Fruit fly (Drosophila melanogaster) whole organism, embryonic: ENCODE data around the gene Pex10.

Experiments
- BEAF-32 ChIP-seq: fragments of 200-800 bp; sonication (Bioruptor generic); optimal IDR thresholded peaks from 3 replicates; lab custom pipeline; 2017; ENCODE audit warnings: missing biosample characterization, missing genetic modification characterization, mild to moderate bottlenecking, moderate library complexity, missing genetic modification reagents
- CG10147 ChIP-seq: fragments of 200-800 bp; sonication (Bioruptor generic); optimal IDR thresholded peaks from 2 replicates; lab custom pipeline; 2019; ENCODE audit warnings: missing biosample characterization, mild to moderate bottlenecking, missing genetic modification characterization, moderate library complexity
- CG10274 ChIP-seq: fragments of 200-800 bp; sonication (Bioruptor generic); optimal IDR thresholded peaks from 3 replicates; lab custom pipeline; 2017; ENCODE audit warnings: missing biosample characterization, mild to moderate bottlenecking, missing genetic modification characterization
- CG10462 ChIP-seq: fragments of 200-800 bp; sonication (Bioruptor generic); optimal IDR thresholded peaks from 2 replicates; lab custom pipeline; 2016; ENCODE audit warnings: missing biosample characterization, missing genetic modification characterization
- CG10565 ChIP-seq: fragments of 200-800 bp; sonication (Bioruptor generic); optimal IDR thresholded peaks from 3 replicates; lab custom pipeline; 2016; ENCODE audit warnings: missing biosample characterization, mild to moderate bottlenecking, missing genetic modification characterization
- CG10654 ChIP-seq: fragments of 200-800 bp; sonication (Bioruptor generic); optimal IDR thresholded peaks from 2 replicates; lab custom pipeline; 2016; ENCODE audit warnings: missing biosample characterization, missing genetic modification characterization
- CG10959 ChIP-seq: fragments of 200-800 bp; sonication (Bioruptor generic); IDR thresholded peaks from 2 replicates; pipeline ENCODE4 v1.3.6; 2022; ENCODE audit warnings: missing biosample characterization, missing genetic modification characterization
- CG11504 ChIP-seq: fragments of 200-800 bp; sonication (Bioruptor generic); optimal IDR thresholded peaks from 3 replicates; lab custom pipeline; 2019; ENCODE audit warnings: missing biosample characterization, mild to moderate bottlenecking, missing genetic modification characterization, moderate library complexity
- CG13894 ChIP-seq: fragments of 200-800 bp; sonication (Bioruptor generic); optimal IDR thresholded peaks from 3 replicates; lab custom pipeline; 2018; ENCODE audit warnings: missing biosample characterization, mild to moderate bottlenecking, missing genetic modification characterization, moderate library complexity
- CG16813 ChIP-seq: fragments of 200-800 bp; sonication (Bioruptor generic); IDR thresholded peaks from 3 replicates; pipeline ENCODE4 v1.3.6; 2022; ENCODE audit warnings: missing biosample characterization, missing genetic modification characterization; ENCODE audit not compliant: partially characterized antibody
- CG17912 ChIP-seq: fragments of 200-800 bp; sonication (Bioruptor generic); optimal IDR thresholded peaks from 2 replicates; lab custom pipeline; 2018; ENCODE audit warnings: missing biosample characterization, mild to moderate bottlenecking, missing genetic modification characterization
- CG18011 ChIP-seq: fragments of 200-800 bp; sonication (Bioruptor generic); optimal IDR thresholded peaks from 2 replicates; lab custom pipeline; 2017; ENCODE audit warnings: missing biosample characterization, missing genetic modification characterization, mild to moderate bottlenecking, moderate library complexity, missing genotype
- CG2116 ChIP-seq: fragments of 200-800 bp; sonication (Bioruptor generic); optimal IDR thresholded peaks from 3 replicates; lab custom pipeline; 2018; ENCODE audit warnings: missing biosample characterization, mild to moderate bottlenecking, missing genetic modification characterization
- CG31224 ChIP-seq: fragments of 200-800 bp; sonication (Bioruptor generic); IDR thresholded peaks from 2 replicates; pipeline ENCODE4 v1.3.6; 2022; ENCODE audit warnings: missing biosample characterization, missing genetic modification characterization
- CG4820 ChIP-seq: fragments of 200-800 bp; sonication (Bioruptor generic); optimal IDR thresholded peaks from 3 replicates; lab custom pipeline; 2016; ENCODE audit warnings: missing biosample characterization, missing genetic modification characterization
- CG6254 ChIP-seq: fragments of 200-800 bp; sonication (Bioruptor generic); optimal IDR thresholded peaks from 3 replicates; lab custom pipeline; 2017; ENCODE audit warnings: mild to moderate bottlenecking, missing biosample characterization, missing genetic modification reagents, missing genetic modification characterization
- CG6654 ChIP-seq: fragments of 200-800 bp; sonication (Bioruptor generic); optimal IDR thresholded peaks from 2 replicates; lab custom pipeline; 2017; ENCODE audit warnings: missing biosample characterization, mild to moderate bottlenecking, missing genetic modification characterization
- CG7271 ChIP-seq: fragments of 200-800 bp; sonication (Bioruptor generic); optimal IDR thresholded peaks from 2 replicates; lab custom pipeline; 2018; ENCODE audit warnings: missing biosample characterization, mild to moderate bottlenecking, missing genetic modification characterization, moderate library complexity
- CG7839 ChIP-seq: fragments of 200-800 bp; sonication (Bioruptor generic); optimal IDR thresholded peaks from 3 replicates; lab custom pipeline; 2018; ENCODE audit warnings: missing biosample characterization, mild to moderate bottlenecking, missing genetic modification characterization, moderate library complexity
- CG7928 ChIP-seq: fragments of 200-800 bp; sonication (Bioruptor generic); optimal IDR thresholded peaks from 2 replicates; lab custom pipeline; 2017; ENCODE audit warnings: missing biosample characterization, mild to moderate bottlenecking, missing genetic modification characterization
- CG8359 ChIP-seq: fragments of 200-800 bp; sonication (Bioruptor generic); optimal IDR thresholded peaks from 2 replicates; lab custom pipeline; 2017; ENCODE audit warnings: missing biosample characterization, mild to moderate bottlenecking, missing genetic modification characterization, borderline replicate concordance
- CG8944 ChIP-seq: fragments of 200-800 bp; sonication (Bioruptor generic); optimal IDR thresholded peaks from 3 replicates; lab custom pipeline; 2016; ENCODE audit warnings: missing biosample characterization, missing genetic modification characterization
- Ets65A ChIP-seq: fragments of 200-800 bp; sonication (Bioruptor generic); peaks from one replicate; lab custom pipeline; 2016; ENCODE audit warnings: missing biosample characterization, missing genetic modification characterization
- MBD-R2 ChIP-seq: fragments of 200-800 bp; sonication (Bioruptor generic); IDR thresholded peaks from 2 replicates; pipeline ENCODE4 v1.3.6; 2022; ENCODE audit warnings: missing biosample characterization, missing genetic modification characterization
- NK7.1 ChIP-seq: fragments of 200-800 bp; sonication (Bioruptor generic); optimal IDR thresholded peaks from 3 replicates; lab custom pipeline; 2016; ENCODE audit warnings: missing biosample characterization, missing genetic modification characterization
- Nf-YC ChIP-seq: fragments of 200-800 bp; optimal IDR thresholded peaks from 3 replicates; lab custom pipeline; 2019; ENCODE audit warnings: missing biosample characterization, mild to moderate bottlenecking, missing genetic modification characterization, moderate library complexity
- Rfx ChIP-seq: fragments of 200-800 bp; sonication (Bioruptor generic); IDR thresholded peaks from 2 replicates; pipeline ENCODE4 v1.3.6; 2022; ENCODE audit warnings: missing biosample characterization, missing genetic modification characterization
- ap ChIP-seq: fragments of 200-800 bp; sonication (Bioruptor generic); IDR thresholded peaks from 2 replicates; pipeline ENCODE4 v1.3.6; 2022; ENCODE audit warnings: missing biosample characterization, missing genetic modification characterization
- ase ChIP-seq: fragments of 200-800 bp; sonication (Bioruptor generic); IDR thresholded peaks from 3 replicates; pipeline ENCODE4 v1.3.6; 2022; ENCODE audit warnings: missing biosample characterization, missing genetic modification characterization
- cg ChIP-seq: fragments of 200-800 bp; sonication (Bioruptor generic); optimal IDR thresholded peaks from 3 replicates; lab custom pipeline; 2019; ENCODE audit warnings: missing biosample characterization, mild to moderate bottlenecking, missing genetic modification characterization, moderate library complexity
- ci ChIP-seq: fragments of 200-800 bp; sonication (Bioruptor generic); IDR thresholded peaks from 3 replicates; pipeline ENCODE4 v1.3.6; 2022; ENCODE audit warnings: missing biosample characterization, missing genetic modification characterization
- crol ChIP-seq: fragments of 200-800 bp; sonication (Bioruptor generic); IDR thresholded peaks from 2 replicates; pipeline ENCODE4 v1.3.6; 2022; ENCODE audit warnings: missing biosample characterization, missing genetic modification characterization
- eve ChIP-seq, 2 experiments: fragments of >200 bp; optimal IDR thresholded peaks; 2 replicates each; lab custom pipeline; 2017; ENCODE audit warnings: missing biosample characterization in 2 of 2, missing genetic modification characterization in 2 of 2
- exex ChIP-seq: fragments of 200-800 bp; sonication (Bioruptor generic); optimal IDR thresholded peaks from 4 replicates; lab custom pipeline; 2018; ENCODE audit warnings: missing biosample characterization, mild to moderate bottlenecking, missing genetic modification characterization, moderate library complexity
- fu2 ChIP-seq: fragments of 200-800 bp; sonication (Bioruptor generic); optimal IDR thresholded peaks from 2 replicates; lab custom pipeline; 2016; ENCODE audit warnings: missing biosample characterization, missing genetic modification characterization
- gsb ChIP-seq: fragments of 200-800 bp; sonication (Bioruptor generic); IDR thresholded peaks from 2 replicates; pipeline ENCODE4 v1.3.6; 2022; ENCODE audit warnings: missing biosample characterization, missing genetic modification characterization
- gt ChIP-seq: fragments of 200-800 bp; sonication (Bioruptor generic); IDR thresholded peaks from 2 replicates; pipeline ENCODE4 v1.3.6; 2022; ENCODE audit warnings: missing biosample characterization, missing genetic modification characterization
- hkb ChIP-seq, 2 experiments: fragments of 200-800 bp in 1 of 2; fragments of >200 bp in 1 of 2; sonication (Bioruptor generic) in 1 of 2; IDR thresholded peaks in 1 of 2; optimal IDR thresholded peaks in 1 of 2; 2 replicates each; pipeline versions ENCODE4 v1.3.6 to Lab custom; 2017 to 2022; ENCODE audit warnings: missing biosample characterization in 1 of 2, missing genetic modification characterization in 1 of 2
- hth ChIP-seq: fragments of >200 bp; optimal IDR thresholded peaks from 2 replicates; lab custom pipeline; 2017; ENCODE audit warnings: inconsistent platforms
- nmo ChIP-seq: fragments of 200-800 bp; sonication (Bioruptor generic); optimal IDR thresholded peaks from 2 replicates; lab custom pipeline; 2018; ENCODE audit warnings: missing biosample characterization, mild to moderate bottlenecking, missing genetic modification characterization, moderate library complexity
- onecut ChIP-seq: fragments of 200-800 bp; sonication (Bioruptor generic); IDR thresholded peaks from 2 replicates; pipeline ENCODE4 v1.3.6; 2022; ENCODE audit warnings: missing biosample characterization, missing genetic modification characterization
- pan ChIP-seq, 4 experiments: fragments of >200 bp in 3 of 4; fragments of 200-800 bp in 1 of 4; sonication (Bioruptor generic) in 1 of 4; optimal IDR thresholded peaks in 3 of 4; IDR thresholded peaks in 1 of 4; 2 replicates each; pipeline versions ENCODE4 v1.3.6 to Lab custom; 2017 to 2022; ENCODE audit warnings: missing biosample characterization in 2 of 4, missing genetic modification characterization in 2 of 4, mixed read lengths in 1 of 4
- rib ChIP-seq: fragments of 200-800 bp; sonication (Bioruptor generic); IDR thresholded peaks from 2 replicates; pipeline ENCODE4 v1.3.6; 2022; ENCODE audit warnings: missing biosample characterization, missing genetic modification characterization
- sisA ChIP-seq: fragments of 200-800 bp; sonication (Bioruptor generic); IDR thresholded peaks from 2 replicates; pipeline ENCODE4 v1.3.6; 2022; ENCODE audit warnings: missing biosample characterization, missing genetic modification characterization
- tio ChIP-seq: fragments of 200-800 bp; sonication (Bioruptor generic); optimal IDR thresholded peaks from 2 replicates; lab custom pipeline; 2017; ENCODE audit warnings: missing biosample characterization, missing genetic modification characterization, inconsistent platforms
- trem ChIP-seq: fragments of 200-800 bp; optimal IDR thresholded peaks from 3 replicates; lab custom pipeline; 2019; ENCODE audit warnings: missing biosample characterization, mild to moderate bottlenecking, missing genetic modification characterization, moderate library complexity
- vfl ChIP-seq: fragments of 200-800 bp; sonication (Bioruptor generic); optimal IDR thresholded peaks from 2 replicates; lab custom pipeline; 2016; ENCODE audit warnings: missing biosample characterization, missing genetic modification characterization
- z ChIP-seq: fragments of 200-800 bp; sonication (Bioruptor generic); IDR thresholded peaks from 3 replicates; pipeline ENCODE4 v1.3.6; 2022; ENCODE audit warnings: missing biosample characterization, missing genetic modification characterization

Pex10 gene

dm6 chr3L:1580194-1580593 lies 22.2 kb downstream of the Pex10 start (continued):
- TF ChIP-seq CG10959 (GFP tag; lab: Robert Waterston, UW) (no peak), MBD-R2 (GFP tag; lab: Robert Waterston, UW) (no peak), CG6654 (GFP tag; lab: Kevin White, UChicago) (no peak), tio (GFP tag; lab: Kevin White, UChicago) (no peak), CG18011 (GFP tag; lab: Kevin White, UChicago) (no peak), BEAF-32 (no peak), cg (GFP tag; lab: Kevin White, UChicago) (no peak), CG2116 (GFP tag; lab: Kevin White, UChicago) (no peak), sisA (GFP tag; lab: Robert Waterston, UW) (no peak), CG7928 (GFP tag; lab: Kevin White, UChicago) (no peak), rib (no peak), crol (GFP tag; lab: Robert Waterston, UW) (peak; percentile 79)

- TF ChIP-seq Ets65A (GFP tag; lab: Kevin White, UChicago) = peak; percentile 9
- TF ChIP-seq hth (lab: Kevin White, UChicago) = no peak
- TF ChIP-seq CG11504 (tag; lab: Kevin White, UChicago) = no peak
- no peak for TF ChIP-seq CG6254 (GFP tag; lab: Kevin White, UChicago)
- TF ChIP-seq fu2 (GFP tag; lab: Kevin White, UChicago) = no peak
- TF ChIP-seq eve (GFP tag; optimal IDR thresholded peaks at IDR 0.05; lab: Kevin White, UChicago) = peak in 1 of 2 experiments; percentile 78
- TF ChIP-seq CG7839 = no peak
- no peak for TF ChIP-seq Nf-YC (tag; lab: Kevin White, UChicago)
- TF ChIP-seq gsb (GFP tag; lab: Robert Waterston, UW) = no peak
- peak; percentile 90 for TF ChIP-seq CG10274 (GFP tag; lab: Kevin White, UChicago)
Measured at dm6 chr3L:1580821-1581220, 22.8 kb downstream of the Pex10 start.

- TF ChIP-seq CG10654 (GFP tag; lab: Kevin White, UChicago) = no peak
- peak; percentile 14 for TF ChIP-seq NK7.1
- TF ChIP-seq fu2 (GFP tag; lab: Kevin White, UChicago) = peak; percentile 25
- peak; percentile 0 for TF ChIP-seq trem (tag; lab: Kevin White, UChicago)
- TF ChIP-seq CG7271 (tag; lab: Kevin White, UChicago) = no peak
- TF ChIP-seq ci = peak; percentile 85
- no peak for TF ChIP-seq CG16813 (GFP tag; lab: Robert Waterston, UW)
- peak; percentile 73 for TF ChIP-seq nmo (GFP tag; lab: Kevin White, UChicago)
- peak; percentile 55; the same call in 2 of the 3 replicates for TF ChIP-seq ase (GFP tag; lab: Robert Waterston, UW)
- no peak for TF ChIP-seq pan (optimal IDR thresholded peaks at IDR 0.05; lab: Kevin White, UChicago)
- peak in 1 of 2 experiments; percentile 73 for TF ChIP-seq pan (GFP tag; optimal IDR thresholded peaks at IDR 0.05 in 1 of 2, IDR thresholded peaks at IDR 0.05 in 1 of 2)
- no peak for TF ChIP-seq CG13894
- TF ChIP-seq CG10147 (GFP tag; lab: Kevin White, UChicago) = no peak
- TF ChIP-seq CG17912 (GFP tag; lab: Kevin White, UChicago) = no peak
- peak; percentile 53 for TF ChIP-seq CG8944 (GFP tag; lab: Kevin White, UChicago)
- TF ChIP-seq exex = no peak
- TF ChIP-seq onecut = no peak
- TF ChIP-seq CG10565 (GFP tag; lab: Kevin White, UChicago) = no peak
- TF ChIP-seq z = 0 out of 3 replicates have a peak, but pooled peaks have one; percentile 19
- no peak for TF ChIP-seq CG4820 (GFP tag; lab: Kevin White, UChicago)
- TF ChIP-seq CG8359 (GFP tag; lab: Kevin White, UChicago) = no peak
- TF ChIP-seq hkb (optimal IDR thresholded peaks at IDR 0.05; lab: Kevin White, UChicago) = no peak
- no peak for TF ChIP-seq hkb (GFP tag; IDR thresholded peaks at IDR 0.05; lab: Robert Waterston, UW)
- peak; percentile 59 for TF ChIP-seq ap (GFP tag; lab: Robert Waterston, UW)
- TF ChIP-seq gt (GFP tag; lab: Robert Waterston, UW) = peak; percentile 27; the same call in 1 of the 2 replicates
- peak; percentile 27; the same call in 1 of the 2 replicates for TF ChIP-seq CG31224 (GFP tag; lab: Robert Waterston, UW)
- peak; percentile 66 for TF ChIP-seq Rfx
- peak; percentile 29 for TF ChIP-seq CG10462 (GFP tag; lab: Kevin White, UChicago)
- no peak for TF ChIP-seq vfl
Measured at dm6 chr3L:1584003-1584402, 26.0 kb downstream of the Pex10 start.
